Worm (Caenorhabditis elegans) whole organism, L1 larva: ENCODE measurements around the gene F14H3.6.

Experiments used
- C16A3.4 ChIP-seq: fragments of 150-350 bp; optimal IDR thresholded peaks from 2 replicates; lab custom pipeline; 2014; ENCODE audit warnings: missing biosample characterization, missing genetic modification characterization
- C34B4.2 ChIP-seq: sonication (generic microtip); optimal IDR thresholded peaks from 2 replicates; lab custom pipeline; 2017; ENCODE audit warnings: mild to moderate bottlenecking, missing genetic modification characterization, missing compliant biosample characterization
- blmp-1 ChIP-seq: fragments of 150-350 bp; optimal IDR thresholded peaks from 2 replicates; lab custom pipeline; 2014; ENCODE audit warnings: missing biosample characterization, missing genetic modification characterization
- ceh-90 ChIP-seq: sonication (generic microtip); optimal IDR thresholded peaks from 2 replicates; lab custom pipeline; 2016; ENCODE audit warnings: missing genetic modification characterization, missing compliant biosample characterization
- ces-1 ChIP-seq: fragments of 150-350 bp; optimal IDR thresholded peaks from 2 replicates; lab custom pipeline; 2014; ENCODE audit warnings: missing biosample characterization, missing genetic modification reagents, missing genetic modification characterization
- dpl-1 ChIP-seq, 3 experiments: fragments of 150-350 bp in 2 of 3; sonication (generic microtip) in 1 of 3; optimal IDR thresholded peaks; 2 replicates each; lab custom pipeline; 2014 to 2017; ENCODE audit warnings: missing biosample characterization in 3 of 3, missing genetic modification characterization in 3 of 3, missing genetic modification reagents in 3 of 3
- efl-1 ChIP-seq, 4 experiments: fragments of 150-350 bp; optimal IDR thresholded peaks in 3 of 4; peaks in 1 of 4; 1 replicate in 1 of 4; 2 replicates in 3 of 4; lab custom pipeline; 2014; ENCODE audit warnings: missing biosample characterization in 2 of 4, missing genetic modification characterization in 2 of 4, missing genetic modification reagents in 2 of 4
- efl-3 ChIP-seq: fragments of 200-800 bp; sonication (Bioruptor generic); optimal IDR thresholded peaks from 2 replicates; lab custom pipeline; 2018; ENCODE audit warnings: mild to moderate bottlenecking, missing genetic modification characterization, missing compliant biosample characterization
- fkh-4 ChIP-seq: sonication (generic microtip); optimal IDR thresholded peaks from 2 replicates; lab custom pipeline; 2016; ENCODE audit warnings: missing compliant biosample characterization, missing genetic modification characterization, borderline replicate concordance
- grh-1 ChIP-seq: fragments of 200-800 bp; sonication (Bioruptor generic); IDR thresholded peaks from 2 replicates; pipeline ENCODE4 v1.3.6; 2022; ENCODE audit warnings: missing genetic modification reagents, missing genetic modification characterization, missing compliant biosample characterization
- hlh-17 ChIP-seq: fragments of 200-800 bp; sonication (Bioruptor generic); optimal IDR thresholded peaks from 2 replicates; lab custom pipeline; 2018; ENCODE audit warnings: missing genetic modification characterization, mild to moderate bottlenecking, missing compliant biosample characterization, moderate library complexity, borderline replicate concordance
- hpl-2 ChIP-seq: fragments of 150-350 bp; optimal IDR thresholded peaks from 2 replicates; lab custom pipeline; 2014; ENCODE audit warnings: missing biosample characterization, missing genetic modification reagents, missing genetic modification characterization
- lin-14 ChIP-seq: fragments of 200-800 bp; sonication (Bioruptor generic); optimal IDR thresholded peaks from 2 replicates; lab custom pipeline; 2018; ENCODE audit warnings: mild to moderate bottlenecking, missing genetic modification characterization, moderate library complexity, missing compliant biosample characterization
- lin-35 ChIP-seq, 2 experiments: fragments of 150-350 bp; optimal IDR thresholded peaks; 2 replicates each; lab custom pipeline; 2014; ENCODE audit warnings: missing biosample characterization in 2 of 2, missing genetic modification characterization in 2 of 2, missing genetic modification reagents in 2 of 2
- mep-1 ChIP-seq: fragments of 150-350 bp; optimal IDR thresholded peaks from 2 replicates; lab custom pipeline; 2014; ENCODE audit warnings: missing biosample characterization, missing genetic modification characterization
- nhr-19 ChIP-seq: fragments of 200-800 bp; sonication (Bioruptor generic); conservative IDR thresholded peaks from 2 replicates; pipeline ENCODE4 v1.3.6; 2022; ENCODE audit warnings: missing genetic modification characterization, missing compliant biosample characterization
- nhr-20 ChIP-seq: sonication (generic microtip); optimal IDR thresholded peaks from 2 replicates; lab custom pipeline; 2016; ENCODE audit warnings: mild to moderate bottlenecking, missing genetic modification characterization, missing compliant biosample characterization
- nhr-47 ChIP-seq: sonication (generic microtip); optimal IDR thresholded peaks from 2 replicates; lab custom pipeline; 2016; ENCODE audit warnings: mild to moderate bottlenecking, missing genetic modification characterization, moderate library complexity, missing compliant biosample characterization
- nhr-71 ChIP-seq: sonication (generic microtip); optimal IDR thresholded peaks from 2 replicates; lab custom pipeline; 2016; ENCODE audit warnings: mild to moderate bottlenecking, missing genetic modification characterization, moderate library complexity, missing compliant biosample characterization
- nhr-77 ChIP-seq: fragments of 150-350 bp; optimal IDR thresholded peaks from 2 replicates; lab custom pipeline; 2014; ENCODE audit warnings: missing biosample characterization, missing genetic modification characterization
- nhr-85 ChIP-seq: sonication (generic microtip); peaks from one replicate; lab custom pipeline; 2016; ENCODE audit warnings: missing genetic modification characterization, inconsistent platforms, missing compliant biosample characterization
- nhr-90 ChIP-seq: sonication (generic microtip); optimal IDR thresholded peaks from 2 replicates; lab custom pipeline; 2016; ENCODE audit warnings: mild to moderate bottlenecking, missing genetic modification characterization, missing compliant biosample characterization; ENCODE audit not compliant: poor library complexity
- pag-3 ChIP-seq: sonication (generic microtip); optimal IDR thresholded peaks from 2 replicates; lab custom pipeline; 2017; ENCODE audit warnings: missing genetic modification characterization, mild to moderate bottlenecking, missing compliant biosample characterization, antibody characterized with exemption, borderline replicate concordance; ENCODE audit not compliant: insufficient read depth
- rnt-1 ChIP-seq: sonication (generic microtip); optimal IDR thresholded peaks from 2 replicates; lab custom pipeline; 2016; ENCODE audit warnings: mild to moderate bottlenecking, missing genetic modification characterization, moderate library complexity, missing compliant biosample characterization
- snpc-4 ChIP-seq: fragments of 150-350 bp; optimal IDR thresholded peaks from 2 replicates; lab custom pipeline; 2014; ENCODE audit warnings: missing biosample characterization, missing genetic modification characterization
- snu-23 ChIP-seq: sonication (generic microtip); optimal IDR thresholded peaks from 2 replicates; lab custom pipeline; 2016; ENCODE audit warnings: missing genetic modification characterization, missing compliant biosample characterization
- swsn-7 ChIP-seq: sonication (generic microtip); optimal IDR thresholded peaks from 2 replicates; lab custom pipeline; 2016; ENCODE audit warnings: missing genetic modification characterization, missing compliant biosample characterization
- tbx-2 ChIP-seq: sonication (generic microtip); optimal IDR thresholded peaks from 2 replicates; lab custom pipeline; 2016; ENCODE audit warnings: missing genetic modification characterization, missing compliant biosample characterization
- unc-130 ChIP-seq: fragments of 150-350 bp; optimal IDR thresholded peaks from 2 replicates; lab custom pipeline; 2017; ENCODE audit warnings: missing biosample characterization, missing genetic modification characterization, inconsistent platforms
- unc-86 ChIP-seq: sonication (generic microtip); optimal IDR thresholded peaks from 2 replicates; lab custom pipeline; 2016; ENCODE audit warnings: missing genetic modification characterization, missing compliant biosample characterization
- vab-15 ChIP-seq: sonication (generic microtip); optimal IDR thresholded peaks from 2 replicates; lab custom pipeline; 2017; ENCODE audit warnings: missing genotype, mild to moderate bottlenecking, missing genetic modification characterization, missing compliant biosample characterization
- xbp-1 ChIP-seq: sonication (generic microtip); optimal IDR thresholded peaks from 2 replicates; lab custom pipeline; 2016; ENCODE audit warnings: missing genetic modification characterization, missing compliant biosample characterization
- ztf-11 ChIP-seq, 2 experiments: sonication (generic microtip); optimal IDR thresholded peaks; 2 replicates each; lab custom pipeline; 2016 to 2017; ENCODE audit warnings: missing genetic modification characterization in 2 of 2, missing biosample characterization in 1 of 2, missing compliant biosample characterization in 1 of 2
- ztf-4 ChIP-seq: fragments of 150-350 bp; optimal IDR thresholded peaks from 2 replicates; lab custom pipeline; 2014; ENCODE audit warnings: missing biosample characterization, missing genetic modification characterization

F14H3.6 gene

DNA sequence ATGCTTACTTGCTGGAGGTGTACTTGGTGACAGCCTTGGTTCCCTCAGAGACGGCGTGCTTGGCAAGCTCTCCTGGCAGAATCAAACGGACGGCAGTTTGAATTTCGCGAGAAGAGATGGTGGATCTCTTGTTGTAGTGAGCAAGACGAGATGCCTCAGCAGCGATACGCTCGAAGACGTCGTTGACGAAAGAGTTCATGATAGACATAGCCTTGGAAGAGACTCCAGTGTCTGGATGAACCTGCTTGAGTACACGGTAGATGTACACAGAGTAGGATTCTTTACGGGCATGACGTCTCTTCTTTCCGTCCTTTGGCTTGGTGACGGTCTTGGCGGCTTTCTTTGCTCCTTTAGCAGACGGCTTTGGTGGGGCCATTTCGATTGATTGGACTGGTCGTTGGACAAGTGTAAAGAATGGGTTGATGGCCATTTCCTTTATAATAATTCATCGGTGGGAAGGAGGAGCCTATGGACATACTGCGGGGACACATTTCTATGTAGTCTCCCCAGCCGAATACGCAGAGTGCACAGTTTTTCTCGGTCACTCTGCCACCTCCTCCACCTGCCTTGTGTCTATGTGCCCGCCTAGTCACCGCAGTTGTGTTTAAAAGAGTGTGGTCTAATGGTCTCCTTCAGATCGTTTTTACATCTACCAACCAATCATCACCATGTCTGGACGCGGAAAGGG is 18.4 kb downstream of the F14H3.6 start, which contains the start of the genes his-4 and his-3:
Gene his-4 (minus strand): TSS at position 376 of the 688 bp plus-strand sequence.
Gene his-3 (plus strand): TSS at position 669 of the 688 bp plus-strand sequence.
- TF ChIP-seq efl-1 (optimal IDR thresholded peaks at IDR 0.05; lab: Kevin White, UChicago), result peak; percentile 25 to 52
- TF ChIP-seq efl-1 (GFP tag; optimal IDR thresholded peaks at IDR 0.05 in 1 of 2; lab: Kevin White, UChicago), result peak in 1 of 2 experiments; percentile 29
- TF ChIP-seq nhr-19 (GFP tag; lab: Robert Waterston, UW), result peak; percentile 18; the same call in 1 of the 2 replicates
- TF ChIP-seq efl-3 (GFP tag; lab: Kevin White, UChicago), result peak; percentile 60
- peak; percentile 27 for TF ChIP-seq rnt-1
- TF ChIP-seq lin-35 (GFP tag; optimal IDR thresholded peaks at IDR 0.05; lab: Kevin White, UChicago), result peak in 1 of 2 experiments; percentile 7
- TF ChIP-seq nhr-90 (tag; lab: Kevin White, UChicago), result peak; percentile 76
- TF ChIP-seq nhr-20, result peak; percentile 69
- peak; percentile 90 for TF ChIP-seq nhr-85 (tag; lab: Kevin White, UChicago)
- TF ChIP-seq nhr-71, result peak; percentile 69
- TF ChIP-seq nhr-47, result peak; percentile 56
- peak; percentile 15 for TF ChIP-seq C16A3.4 (tag; lab: Kevin White, UChicago)
- peak; percentile 54 for TF ChIP-seq snu-23 (GFP tag; lab: Kevin White, UChicago)
- peak; percentile 15 for TF ChIP-seq blmp-1 (tag; lab: Kevin White, UChicago)
- peak; percentile 38 for TF ChIP-seq xbp-1 (tag; lab: Kevin White, UChicago)
- TF ChIP-seq mep-1 (tag; lab: Kevin White, UChicago), result peak; percentile 30
- TF ChIP-seq tbx-2 (tag; lab: Kevin White, UChicago), result peak; percentile 20
- peak; percentile 78 for TF ChIP-seq grh-1 (GFP tag; lab: Robert Waterston, UW)
- TF ChIP-seq unc-86, result peak; percentile 43
- TF ChIP-seq lin-14 (GFP tag; lab: Kevin White, UChicago), result peak; percentile 79
- TF ChIP-seq dpl-1 (GFP tag; optimal IDR thresholded peaks at IDR 0.05; lab: Kevin White, UChicago), result peak in 1 of 3 experiments; percentile 23
- TF ChIP-seq ztf-11 (tag; optimal IDR thresholded peaks at IDR 0.05; lab: Kevin White, UChicago), result peak in 1 of 2 experiments; percentile 92
- peak; percentile 76 for TF ChIP-seq swsn-7 (tag; lab: Kevin White, UChicago)
- peak; percentile 35 for TF ChIP-seq ztf-4 (tag; lab: Kevin White, UChicago)

DNA sequence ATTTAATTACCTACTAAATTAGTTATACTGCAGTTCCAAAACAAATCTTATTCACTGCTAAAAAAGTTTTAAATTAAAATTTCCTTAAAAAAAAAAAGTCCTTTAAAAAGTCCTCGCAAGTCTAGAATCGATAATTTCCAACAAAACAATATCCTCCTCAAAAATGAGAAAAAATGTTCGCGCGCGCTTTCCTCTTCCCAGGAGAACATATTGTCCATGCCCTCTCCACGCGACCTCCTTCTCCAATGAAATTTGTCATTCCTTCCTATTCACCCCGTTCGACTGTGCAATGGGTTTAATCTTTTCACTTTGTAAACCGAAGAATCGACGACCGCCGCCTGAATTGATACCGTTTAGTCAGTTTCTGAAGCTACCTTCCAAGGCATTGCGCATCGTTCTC is 22.5 kb downstream of the F14H3.6 start, which contains the start of gene T10C6.10:
Gene T10C6.10 (plus strand): TSS at position 248 of the 400 bp plus-strand sequence.
- TF ChIP-seq nhr-77 (tag; lab: Kevin White, UChicago), result no peak
- TF ChIP-seq efl-1 (optimal IDR thresholded peaks at IDR 0.05; lab: Kevin White, UChicago), result no peak
- TF ChIP-seq efl-1 (GFP tag; optimal IDR thresholded peaks at IDR 0.05 in 1 of 2; lab: Kevin White, UChicago), result peak in 1 of 2 experiments; percentile 45

DNA sequence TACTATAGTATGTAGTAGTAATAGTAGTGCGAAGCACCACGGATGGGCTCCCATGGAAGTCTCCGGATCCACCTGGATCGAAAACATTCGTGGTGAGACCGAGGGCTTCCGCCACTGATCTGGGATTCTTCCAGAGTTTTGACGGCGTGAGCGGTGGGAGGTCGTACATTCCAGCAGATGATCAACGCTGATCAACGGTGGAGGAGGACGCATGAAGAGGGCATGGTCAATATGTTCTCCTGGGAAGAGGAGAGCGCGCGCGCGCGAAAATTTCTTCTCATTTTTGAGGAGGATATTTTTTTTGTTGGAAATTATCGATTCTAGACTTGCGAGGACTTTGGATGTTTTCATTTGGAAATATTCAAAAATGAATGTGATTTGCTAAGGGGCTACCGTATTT is 25.2 kb downstream of the F14H3.6 start:
- no peak for TF ChIP-seq nhr-19 (GFP tag; lab: Robert Waterston, UW)

DNA sequence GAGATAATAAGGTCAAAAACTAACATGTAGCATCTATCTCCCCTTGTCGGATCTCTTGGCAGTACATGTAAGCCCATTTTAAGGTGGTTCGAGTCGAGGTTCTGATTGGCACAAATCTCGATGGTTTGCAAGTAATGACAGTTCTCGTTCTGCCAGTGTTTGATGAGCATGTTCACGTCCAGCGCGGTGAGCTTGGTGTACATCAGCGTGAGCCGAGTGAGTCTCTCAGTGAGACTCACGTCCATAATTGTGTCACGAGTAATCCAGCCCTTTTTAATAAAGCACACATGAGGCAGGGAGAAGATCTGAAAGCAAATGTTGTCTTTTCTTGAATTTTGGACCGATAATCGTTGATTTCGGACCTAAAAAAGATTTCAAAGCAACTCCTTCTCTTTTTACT is 25.9 kb downstream of the F14H3.6 start, which contains the start of gene T10C6.16:
Gene T10C6.16 (minus strand): TSS at position 245 of the 400 bp plus-strand sequence.
- TF ChIP-seq ceh-90 (tag; lab: Kevin White, UChicago) (no peak), nhr-85 (tag; lab: Kevin White, UChicago) (peak; percentile 18)

DNA sequence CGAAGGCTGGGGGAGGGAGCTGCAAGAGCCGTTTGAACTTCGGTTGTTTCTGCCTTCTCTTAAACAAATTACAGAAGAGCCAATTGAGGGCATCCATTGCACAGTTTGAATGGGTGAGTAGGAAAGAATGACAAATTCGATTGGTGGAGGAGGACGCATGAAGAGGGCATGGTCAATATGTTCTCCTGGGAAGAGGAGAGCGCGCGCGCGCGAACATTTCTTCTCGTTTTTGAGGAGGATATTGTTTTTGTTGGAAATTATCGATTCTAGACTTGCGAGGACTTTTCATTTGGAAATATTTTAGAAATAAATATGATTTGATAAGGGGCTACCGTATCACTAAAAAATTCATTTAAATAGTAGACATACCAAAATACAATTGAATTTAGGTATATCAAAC is 27.1 kb downstream of the F14H3.6 start, which contains the start of gene T10C6.7:
Gene T10C6.7 (minus strand): TSS at position 143 of the 400 bp plus-strand sequence.
- TF ChIP-seq unc-130 (tag; lab: Kevin White, UChicago) (no peak), nhr-90 (tag; lab: Kevin White, UChicago) (no peak), fkh-4 (tag; lab: Kevin White, UChicago) (no peak), blmp-1 (tag; lab: Kevin White, UChicago) (no peak), efl-1 (optimal IDR thresholded peaks at IDR 0.05; lab: Kevin White, UChicago) (no peak), efl-1 (GFP tag; optimal IDR thresholded peaks at IDR 0.05 in 1 of 2; lab: Kevin White, UChicago) (no peak), snpc-4 (tag; lab: Kevin White, UChicago) (no peak), C34B4.2 (tag; lab: Kevin White, UChicago) (no peak), nhr-19 (GFP tag; lab: Robert Waterston, UW) (no peak), vab-15 (tag; lab: Kevin White, UChicago) (no peak), xbp-1 (tag; lab: Kevin White, UChicago) (no peak), pag-3 (no peak), ceh-90 (tag; lab: Kevin White, UChicago) (no peak), ces-1 (GFP tag; lab: Kevin White, UChicago) (no peak), hpl-2 (GFP tag; lab: Kevin White, UChicago) (no peak), hlh-17 (GFP tag; lab: Kevin White, UChicago) (no peak)
